Fruit fly (Drosophila melanogaster) whole organism, adult: ENCODE data around the gene mRpL16.

ENCODE experiments used
- CG11617 ChIP-seq: fragments of 200-800 bp; sonication (Bioruptor generic); optimal IDR thresholded peaks from 2 replicates; lab custom pipeline; 2017; ENCODE audit warnings: mild to moderate bottlenecking, missing biosample characterization, missing genetic modification reagents, missing genetic modification characterization
- CG12768 ChIP-seq: fragments of 200-800 bp; sonication (Bioruptor generic); optimal IDR thresholded peaks from 2 replicates; lab custom pipeline; 2017; ENCODE audit warnings: missing biosample characterization, missing genetic modification characterization, mild to moderate bottlenecking, moderate library complexity, missing genetic modification reagents
- CG14711 ChIP-seq: fragments of 200-800 bp; sonication (Bioruptor generic); optimal IDR thresholded peaks from 2 replicates; lab custom pipeline; 2018; ENCODE audit warnings: missing biosample characterization, mild to moderate bottlenecking, missing genetic modification characterization, moderate library complexity
- CG1620 ChIP-seq: fragments of 200-800 bp; sonication (Bioruptor generic); optimal IDR thresholded peaks from 2 replicates; lab custom pipeline; 2016; ENCODE audit warnings: missing biosample characterization, missing genetic modification characterization
- CG33017 ChIP-seq: fragments of 200-800 bp; sonication (Bioruptor generic); optimal IDR thresholded peaks from 2 replicates; lab custom pipeline; 2018; ENCODE audit warnings: missing biosample characterization, mild to moderate bottlenecking, missing genetic modification characterization, moderate library complexity
- CG5204 ChIP-seq: fragments of 200-800 bp; sonication (Bioruptor generic); optimal IDR thresholded peaks from 2 replicates; lab custom pipeline; 2016; ENCODE audit warnings: missing biosample characterization, missing genetic modification characterization
- CG7101 ChIP-seq: fragments of 200-800 bp; sonication (Bioruptor generic); optimal IDR thresholded peaks from 2 replicates; lab custom pipeline; 2018; ENCODE audit warnings: missing biosample characterization, mild to moderate bottlenecking, missing genetic modification characterization, moderate library complexity
- Clk ChIP-seq: fragments of 200-800 bp; sonication (Bioruptor generic); optimal IDR thresholded peaks from 2 replicates; lab custom pipeline; 2017; ENCODE audit warnings: missing biosample characterization, missing genetic modification characterization
- Crg-1 ChIP-seq: fragments of 200-800 bp; sonication (Bioruptor generic); optimal IDR thresholded peaks from 2 replicates; lab custom pipeline; 2016; ENCODE audit warnings: missing biosample characterization, missing genetic modification characterization
- Hr96 ChIP-seq: fragments of 200-800 bp; sonication (Bioruptor generic); optimal IDR thresholded peaks from 2 replicates; lab custom pipeline; 2016; ENCODE audit warnings: missing biosample characterization, missing genetic modification characterization
- Mnt ChIP-seq: fragments of 200-800 bp; sonication (Bioruptor generic); optimal IDR thresholded peaks from 2 replicates; lab custom pipeline; 2016; ENCODE audit warnings: missing biosample characterization, mild to moderate bottlenecking, missing genetic modification characterization
- bab1 ChIP-seq: fragments of 200-800 bp; sonication (Bioruptor generic); optimal IDR thresholded peaks from 3 replicates; lab custom pipeline; 2019; ENCODE audit warnings: missing biosample characterization, mild to moderate bottlenecking, missing genetic modification characterization, moderate library complexity
- cic ChIP-seq: fragments of 200-800 bp; sonication (Bioruptor generic); optimal IDR thresholded peaks from 2 replicates; lab custom pipeline; 2017; ENCODE audit warnings: missing biosample characterization, mild to moderate bottlenecking, missing genetic modification characterization, moderate library complexity
- cnc ChIP-seq, 2 experiments: fragments of >200 bp; optimal IDR thresholded peaks; 2 replicates each; lab custom pipeline; 2017
- kay ChIP-seq: fragments of 200-800 bp; sonication (Bioruptor generic); peaks from one replicate; lab custom pipeline; 2016; ENCODE audit warnings: missing biosample characterization, missing genetic modification characterization, borderline replicate concordance
- ovo ChIP-seq: fragments of 200-800 bp; sonication (Bioruptor generic); optimal IDR thresholded peaks from 2 replicates; lab custom pipeline; 2016; ENCODE audit warnings: missing biosample characterization, missing genetic modification characterization
- pad ChIP-seq: fragments of 200-800 bp; sonication (Bioruptor generic); optimal IDR thresholded peaks from 3 replicates; lab custom pipeline; 2017; ENCODE audit warnings: missing biosample characterization, missing genetic modification characterization, mild to moderate bottlenecking, moderate library complexity, missing genetic modification reagents
- tj ChIP-seq: fragments of 200-800 bp; sonication (Bioruptor generic); optimal IDR thresholded peaks from 3 replicates; lab custom pipeline; 2017; ENCODE audit warnings: missing biosample characterization, mild to moderate bottlenecking, missing genetic modification characterization, moderate library complexity
- toe ChIP-seq: fragments of 200-800 bp; sonication (Bioruptor generic); optimal IDR thresholded peaks from 2 replicates; lab custom pipeline; 2016; ENCODE audit warnings: missing biosample characterization, missing genetic modification characterization

The mRpL16 gene

dm6 chrX:1897384-1897783 is 7.3 kb downstream of the mRpL16 start:
- no peak for TF ChIP-seq bab1
- TF ChIP-seq Crg-1 (GFP tag; lab: Kevin White, UChicago), result no peak
- TF ChIP-seq cic (GFP tag; lab: Kevin White, UChicago), result no peak
- TF ChIP-seq CG7101 (tag; lab: Kevin White, UChicago), result no peak
- no peak for TF ChIP-seq CG5204
- no peak for TF ChIP-seq ovo (GFP tag; lab: Kevin White, UChicago)
- TF ChIP-seq CG14711 (tag; lab: Kevin White, UChicago), result no peak
- TF ChIP-seq CG12768, result no peak
- no peak for TF ChIP-seq CG11617 (GFP tag; lab: Kevin White, UChicago)
- no peak for TF ChIP-seq CG1620 (GFP tag; lab: Kevin White, UChicago)
- TF ChIP-seq cnc (optimal IDR thresholded peaks at IDR 0.05; lab: Kevin White, UChicago), result no peak
- TF ChIP-seq Mnt, result no peak

DNA sequence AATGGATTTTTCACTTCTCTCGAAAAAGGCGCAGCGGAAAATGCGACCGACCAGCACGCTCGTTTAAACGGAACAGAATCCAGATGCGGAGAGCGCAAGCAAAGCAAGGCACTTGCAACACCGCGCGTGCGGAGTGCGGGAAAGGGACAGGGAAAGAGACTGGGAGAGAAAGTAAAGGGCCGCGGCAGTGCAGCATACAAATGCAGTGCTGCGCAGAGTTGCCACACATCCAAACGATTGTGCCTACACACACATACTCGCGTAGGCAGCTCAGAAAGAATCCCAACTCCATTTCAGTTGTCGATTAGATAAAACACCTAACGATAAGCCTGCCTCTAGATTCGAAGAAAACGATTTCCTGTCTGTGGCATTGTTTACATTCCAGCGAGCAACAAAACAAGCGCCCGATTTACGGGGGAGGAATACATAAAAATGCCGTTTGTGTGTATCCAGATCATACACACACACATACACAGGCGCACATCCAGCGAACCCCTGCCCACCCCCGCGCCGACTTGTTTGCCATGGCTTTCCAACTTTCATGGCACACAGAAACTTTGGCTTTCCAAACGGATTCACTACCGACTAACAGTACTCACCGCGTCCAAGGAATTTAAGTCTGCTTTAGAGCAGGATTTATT is 9.5 kb downstream of the mRpL16 start:
- peak; percentile 94 for TF ChIP-seq CG14711 (tag; lab: Kevin White, UChicago)
- no peak for TF ChIP-seq CG7101 (tag; lab: Kevin White, UChicago)

DNA sequence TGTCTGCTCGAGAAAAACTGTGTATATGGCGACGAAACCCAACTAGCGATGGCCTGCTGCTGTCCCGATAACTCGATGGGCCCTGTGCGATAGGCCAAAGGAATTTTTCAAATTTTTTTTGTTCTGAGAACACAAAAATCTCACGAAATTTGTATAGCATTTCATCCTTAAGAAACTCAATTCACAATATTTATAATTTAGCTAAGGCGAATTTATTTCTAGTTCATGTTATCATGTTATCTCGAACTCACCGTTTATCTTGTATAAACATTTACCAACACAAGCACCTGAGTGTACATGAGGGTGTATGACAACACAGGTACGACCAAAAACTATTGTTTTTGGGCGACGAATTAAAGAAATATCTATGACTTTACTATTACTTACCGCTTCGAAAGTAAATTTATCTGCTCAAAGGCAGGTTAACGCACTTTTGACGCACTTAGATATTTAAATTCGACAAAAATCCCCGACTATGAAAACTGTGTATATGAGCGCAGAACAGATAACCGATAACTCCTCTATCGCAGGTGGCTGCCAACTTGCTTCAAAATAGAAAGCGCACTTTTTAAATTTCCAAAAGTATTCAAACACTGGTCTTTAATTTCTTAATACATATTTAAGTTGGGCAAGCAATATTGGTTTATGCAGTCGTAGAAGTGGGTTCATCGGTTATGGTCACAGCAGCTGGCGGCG is 10.2 kb downstream of the mRpL16 start, which contains the start of gene arm:
TSS of gene arm (minus strand) at position 524 of the 696 bp plus-strand sequence.
- TF ChIP-seq Clk (GFP tag; lab: Kevin White, UChicago) (no peak), cnc (optimal IDR thresholded peaks at IDR 0.05; lab: Kevin White, UChicago) (no peak), Crg-1 (GFP tag; lab: Kevin White, UChicago) (peak; percentile 56), CG12768 (no peak), bab1 (peak; percentile 11), CG11617 (GFP tag; lab: Kevin White, UChicago) (peak; percentile 41), kay (GFP tag; lab: Kevin White, UChicago) (no peak), Mnt (peak; percentile 49), CG14711 (tag; lab: Kevin White, UChicago) (no peak), CG33017 (tag; lab: Kevin White, UChicago) (no peak), pad (GFP tag; lab: Kevin White, UChicago) (no peak), toe (GFP tag; lab: Kevin White, UChicago) (peak; percentile 35), CG1620 (GFP tag; lab: Kevin White, UChicago) (peak; percentile 56), CG7101 (tag; lab: Kevin White, UChicago) (peak; percentile 14), CG5204 (no peak)

DNA sequence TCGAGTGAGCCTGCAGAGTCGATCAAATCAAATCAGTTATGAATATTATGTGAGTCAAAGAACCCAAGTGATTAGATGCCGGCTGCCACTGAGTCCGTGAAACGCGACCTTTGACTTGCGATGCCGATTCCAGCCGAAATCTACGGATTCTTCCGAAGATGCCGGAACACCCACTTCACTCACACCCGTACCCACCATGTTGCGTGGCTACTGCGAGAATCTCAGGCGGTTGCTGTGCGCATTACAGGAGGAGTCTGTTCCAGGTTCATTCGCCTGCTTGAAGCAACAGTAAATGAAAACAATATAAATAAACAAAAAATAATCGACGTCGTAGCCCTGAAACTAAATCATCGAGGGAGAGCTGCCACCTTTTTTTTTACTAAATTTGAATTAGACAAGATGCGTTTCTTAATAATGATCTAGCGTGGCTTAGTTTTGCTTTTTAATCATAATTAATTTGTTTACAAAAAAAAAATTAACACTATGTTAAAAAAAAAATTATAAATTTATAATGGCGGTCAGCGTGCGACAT is 11.6 kb downstream of the mRpL16 start, which contains the start of gene Ldaf1:
TSS of gene Ldaf1 (minus strand) at position 307 of the 532 bp plus-strand sequence.
- peak; percentile 9 for TF ChIP-seq ovo (GFP tag; lab: Kevin White, UChicago)
- TF ChIP-seq CG33017 (tag; lab: Kevin White, UChicago), result no peak
- TF ChIP-seq CG7101 (tag; lab: Kevin White, UChicago), result peak; percentile 28
- TF ChIP-seq CG14711 (tag; lab: Kevin White, UChicago), result no peak
- TF ChIP-seq Crg-1 (GFP tag; lab: Kevin White, UChicago), result no peak

- no peak for TF ChIP-seq CG11617 (GFP tag; lab: Kevin White, UChicago)
- no peak for TF ChIP-seq CG12768
- TF ChIP-seq pad (GFP tag; lab: Kevin White, UChicago), result no peak
- TF ChIP-seq ovo (GFP tag; lab: Kevin White, UChicago), result no peak
- no peak for TF ChIP-seq tj (GFP tag; lab: Kevin White, UChicago)
- no peak for TF ChIP-seq CG5204
- no peak for TF ChIP-seq Crg-1 (GFP tag; lab: Kevin White, UChicago)
- no peak for TF ChIP-seq Clk (GFP tag; lab: Kevin White, UChicago)
- no peak for TF ChIP-seq cnc (optimal IDR thresholded peaks at IDR 0.05; lab: Kevin White, UChicago)
- no peak for TF ChIP-seq cic (GFP tag; lab: Kevin White, UChicago)
- TF ChIP-seq bab1, result no peak
- TF ChIP-seq CG1620 (GFP tag; lab: Kevin White, UChicago), result no peak
- no peak for TF ChIP-seq CG14711 (tag; lab: Kevin White, UChicago)
Measured at dm6 chrX:1903077-1903476, 13.0 kb downstream of the mRpL16 start, which contains the start of gene CG32801. Gene CG32801 (minus strand): TSS chrX:1903177.

- TF ChIP-seq tj (GFP tag; lab: Kevin White, UChicago), result no peak
- peak; percentile 0 for TF ChIP-seq bab1
- no peak for TF ChIP-seq Hr96 (GFP tag; lab: Kevin White, UChicago)
- peak; percentile 61 for TF ChIP-seq ovo (GFP tag; lab: Kevin White, UChicago)
- TF ChIP-seq CG14711 (tag; lab: Kevin White, UChicago), result no peak
- peak; percentile 97 for TF ChIP-seq pad (GFP tag; lab: Kevin White, UChicago)
- no peak for TF ChIP-seq CG11617 (GFP tag; lab: Kevin White, UChicago)
Measured at dm6 chrX:1903968-1904367, 13.9 kb downstream of the mRpL16 start.
